Fruit fly (Drosophila melanogaster): ENCODE results near the gene CG10026.
A peak's percentile ranks its signal among the peaks of the same experiment; 100 is the strongest.

dm6 chr2L:19497983-19498382 is 43.9 kb downstream of the CG10026 start, which contains the start of gene Top3alpha:
- TF ChIP-seq toe (GFP tag; optimal IDR thresholded peaks at IDR 0.05) (no peak), CG7101 (tag; optimal IDR thresholded peaks at IDR 0.05) (no peak), cnc (optimal IDR thresholded peaks at IDR 0.05) (no peak), Mnt (GFP tag; optimal IDR thresholded peaks at IDR 0.05) (no peak), bab1 (GFP tag; optimal IDR thresholded peaks at IDR 0.05) (peak; percentile 29), cic (GFP tag; optimal IDR thresholded peaks at IDR 0.05) (no peak), CG1620 (GFP tag; optimal IDR thresholded peaks at IDR 0.05) (no peak), pad (GFP tag; optimal IDR thresholded peaks at IDR 0.05) (no peak), kay (GFP tag; ENCODE audit: borderline replicate concordance) (no peak), CG5204 (GFP tag; optimal IDR thresholded peaks at IDR 0.05) (no peak), ovo (GFP tag; optimal IDR thresholded peaks at IDR 0.05) (no peak)

All from whole organism, adult.